Worm (Caenorhabditis elegans): ENCODE results near the gene rfs-1.

Gene rfs-1

ce11 chrIII:8226178-8226577, at the start of gene rfs-1:
Gene rfs-1, plus strand, starts transcription at chrIII:8226478.
- TF ChIP-seq zip-4 (GFP tag; optimal IDR thresholded peaks at IDR 0.05) (no peak), Y116A8C.19 (tag; optimal IDR thresholded peaks at IDR 0.05; ENCODE audit: borderline replicate concordance) (no peak), blmp-1 (tag; optimal IDR thresholded peaks at IDR 0.05) (no peak), unc-62 (GFP tag; optimal IDR thresholded peaks at IDR 0.05) (no peak), unc-30 (tag; optimal IDR thresholded peaks at IDR 0.05) (no peak), pag-3 (tag; optimal IDR thresholded peaks at IDR 0.05; ENCODE audit: borderline replicate concordance, insufficient read depth) (no peak), fos-1 (tag; optimal IDR thresholded peaks at IDR 0.05) (no peak), xbp-1 (tag; optimal IDR thresholded peaks at IDR 0.05) (no peak), snpc-4 (tag; optimal IDR thresholded peaks at IDR 0.05) (no peak), lin-35 (GFP tag; optimal IDR thresholded peaks at IDR 0.05) (no peak), C16A3.4 (tag; optimal IDR thresholded peaks at IDR 0.05) (no peak), ztf-11 (tag; optimal IDR thresholded peaks at IDR 0.05) (no peak), pqm-1 (tag; optimal IDR thresholded peaks at IDR 0.05) (no peak)

ce11 chrIII:8178924-8179323, 47.4 kb upstream of the rfs-1 start, which contains the start of gene C50C3.5:
Gene C50C3.5, plus strand, starts transcription at chrIII:8179224.
- TF ChIP-seq lin-14 (GFP tag; optimal IDR thresholded peaks at IDR 0.05), result peak; percentile 37
- peak; percentile 52 for TF ChIP-seq fkh-10 (GFP tag; optimal IDR thresholded peaks at IDR 0.05)
- TF ChIP-seq xbp-1 (tag; optimal IDR thresholded peaks at IDR 0.05), result no peak
- TF ChIP-seq grh-1 (GFP tag; IDR thresholded peaks at IDR 0.05), result no peak

- TF ChIP-seq isw-1 (GFP tag; IDR thresholded peaks at IDR 0.05), result no peak
- no peak for TF ChIP-seq jun-1 (tag; optimal IDR thresholded peaks at IDR 0.05)
- TF ChIP-seq pax-3 (tag; optimal IDR thresholded peaks at IDR 0.05), result no peak
Measured at ce11 chrIII:8181581-8181980, 44.7 kb upstream of the rfs-1 start, which contains the start of gene spc-2. Gene spc-2, plus strand, starts transcription at chrIII:8181881.

- TF ChIP-seq jun-1 (tag; optimal IDR thresholded peaks at IDR 0.05), result no peak
Measured at ce11 chrIII:8182573-8182972, 43.7 kb upstream of the rfs-1 start.

- no peak for TF ChIP-seq mdl-1 (tag; optimal IDR thresholded peaks at IDR 0.05)
- no peak for TF ChIP-seq zip-4 (GFP tag; optimal IDR thresholded peaks at IDR 0.05)
Measured at ce11 chrIII:8185130-8185529, 41.1 kb upstream of the rfs-1 start.

ce11 chrIII:8190505-8190904, 35.8 kb upstream of the rfs-1 start, which contains the start of gene C50C3.19:
Gene C50C3.19, plus strand, starts transcription at chrIII:8190805.
- TF ChIP-seq lir-3 (tag; optimal IDR thresholded peaks at IDR 0.05; ENCODE audit: poor library complexity) (no peak), sptf-1 (tag; optimal IDR thresholded peaks at IDR 0.05) (no peak)

- TF ChIP-seq ama-1 (optimal IDR thresholded peaks at IDR 0.05) (no peak), ceh-63 (GFP tag; optimal IDR thresholded peaks at IDR 0.05) (no peak), efl-1 (optimal IDR thresholded peaks at IDR 0.05) (peak in 1 of 2 experiments; percentile 17), efl-1 (GFP tag; optimal IDR thresholded peaks at IDR 0.05 in 1 of 2) (no peak), ceh-82 (tag; optimal IDR thresholded peaks at IDR 0.05) (no peak), vab-15 (tag; optimal IDR thresholded peaks at IDR 0.05) (no peak), egl-13 (tag; optimal IDR thresholded peaks at IDR 0.05) (no peak)
Measured at ce11 chrIII:8191695-8192094, 34.6 kb upstream of the rfs-1 start, which contains the start of gene C50C3.1. Gene C50C3.1, plus strand, starts transcription at chrIII:8191995.

- TF ChIP-seq unc-98 (GFP tag; IDR thresholded peaks at IDR 0.05) (no peak), unc-130 (tag; optimal IDR thresholded peaks at IDR 0.05) (no peak), tlp-1 (tag; optimal IDR thresholded peaks at IDR 0.05) (no peak)
Measured at ce11 chrIII:8199060-8199459, 27.2 kb upstream of the rfs-1 start.

Data from whole organism, L1 larva.